Worm (Caenorhabditis elegans): ENCODE measurements around the gene M02D8.6.

ce11 chrX:8761060-8761459 lies 29.3 kb upstream of the M02D8.6 start:
- TF ChIP-seq him-1 (tag; optimal IDR thresholded peaks at IDR 0.05) (no peak), W03F9.2 (tag; optimal IDR thresholded peaks at IDR 0.05) (no peak)
